Fruit fly (Drosophila melanogaster) whole organism, adult: ENCODE data around the gene CG43077.

Experiments used
- CG11617 ChIP-seq: fragments of 200-800 bp; sonication (Bioruptor generic); optimal IDR thresholded peaks from 2 replicates; lab custom pipeline; 2017; ENCODE audit warnings: mild to moderate bottlenecking, missing biosample characterization, missing genetic modification reagents, missing genetic modification characterization
- CG12768 ChIP-seq: fragments of 200-800 bp; sonication (Bioruptor generic); optimal IDR thresholded peaks from 2 replicates; lab custom pipeline; 2017; ENCODE audit warnings: missing biosample characterization, missing genetic modification characterization, mild to moderate bottlenecking, moderate library complexity, missing genetic modification reagents
- CG14711 ChIP-seq: fragments of 200-800 bp; sonication (Bioruptor generic); optimal IDR thresholded peaks from 2 replicates; lab custom pipeline; 2018; ENCODE audit warnings: missing biosample characterization, mild to moderate bottlenecking, missing genetic modification characterization, moderate library complexity
- CG1620 ChIP-seq: fragments of 200-800 bp; sonication (Bioruptor generic); optimal IDR thresholded peaks from 2 replicates; lab custom pipeline; 2016; ENCODE audit warnings: missing biosample characterization, missing genetic modification characterization
- CG33017 ChIP-seq: fragments of 200-800 bp; sonication (Bioruptor generic); optimal IDR thresholded peaks from 2 replicates; lab custom pipeline; 2018; ENCODE audit warnings: missing biosample characterization, mild to moderate bottlenecking, missing genetic modification characterization, moderate library complexity
- CG5204 ChIP-seq: fragments of 200-800 bp; sonication (Bioruptor generic); optimal IDR thresholded peaks from 2 replicates; lab custom pipeline; 2016; ENCODE audit warnings: missing biosample characterization, missing genetic modification characterization
- CG7045 ChIP-seq: fragments of 200-800 bp; sonication (Bioruptor generic); optimal IDR thresholded peaks from 2 replicates; lab custom pipeline; 2017; ENCODE audit warnings: missing biosample characterization, mild to moderate bottlenecking, missing genetic modification characterization
- CG7101 ChIP-seq: fragments of 200-800 bp; sonication (Bioruptor generic); optimal IDR thresholded peaks from 2 replicates; lab custom pipeline; 2018; ENCODE audit warnings: missing biosample characterization, mild to moderate bottlenecking, missing genetic modification characterization, moderate library complexity
- Clk ChIP-seq: fragments of 200-800 bp; sonication (Bioruptor generic); optimal IDR thresholded peaks from 2 replicates; lab custom pipeline; 2017; ENCODE audit warnings: missing biosample characterization, missing genetic modification characterization
- Crg-1 ChIP-seq: fragments of 200-800 bp; sonication (Bioruptor generic); optimal IDR thresholded peaks from 2 replicates; lab custom pipeline; 2016; ENCODE audit warnings: missing biosample characterization, missing genetic modification characterization
- Hr96 ChIP-seq: fragments of 200-800 bp; sonication (Bioruptor generic); optimal IDR thresholded peaks from 2 replicates; lab custom pipeline; 2016; ENCODE audit warnings: missing biosample characterization, missing genetic modification characterization
- Mnt ChIP-seq: fragments of 200-800 bp; sonication (Bioruptor generic); optimal IDR thresholded peaks from 2 replicates; lab custom pipeline; 2016; ENCODE audit warnings: missing biosample characterization, mild to moderate bottlenecking, missing genetic modification characterization
- bab1 ChIP-seq: fragments of 200-800 bp; sonication (Bioruptor generic); optimal IDR thresholded peaks from 3 replicates; lab custom pipeline; 2019; ENCODE audit warnings: missing biosample characterization, mild to moderate bottlenecking, missing genetic modification characterization, moderate library complexity
- cic ChIP-seq: fragments of 200-800 bp; sonication (Bioruptor generic); optimal IDR thresholded peaks from 2 replicates; lab custom pipeline; 2017; ENCODE audit warnings: missing biosample characterization, mild to moderate bottlenecking, missing genetic modification characterization, moderate library complexity
- cnc ChIP-seq, 2 experiments: fragments of >200 bp; optimal IDR thresholded peaks; 2 replicates each; lab custom pipeline; 2017
- kay ChIP-seq: fragments of 200-800 bp; sonication (Bioruptor generic); peaks from one replicate; lab custom pipeline; 2016; ENCODE audit warnings: missing biosample characterization, missing genetic modification characterization, borderline replicate concordance
- ovo ChIP-seq: fragments of 200-800 bp; sonication (Bioruptor generic); optimal IDR thresholded peaks from 2 replicates; lab custom pipeline; 2016; ENCODE audit warnings: missing biosample characterization, missing genetic modification characterization
- pad ChIP-seq: fragments of 200-800 bp; sonication (Bioruptor generic); optimal IDR thresholded peaks from 3 replicates; lab custom pipeline; 2017; ENCODE audit warnings: missing biosample characterization, missing genetic modification characterization, mild to moderate bottlenecking, moderate library complexity, missing genetic modification reagents
- tj ChIP-seq: fragments of 200-800 bp; sonication (Bioruptor generic); optimal IDR thresholded peaks from 3 replicates; lab custom pipeline; 2017; ENCODE audit warnings: missing biosample characterization, mild to moderate bottlenecking, missing genetic modification characterization, moderate library complexity
- toe ChIP-seq: fragments of 200-800 bp; sonication (Bioruptor generic); optimal IDR thresholded peaks from 2 replicates; lab custom pipeline; 2016; ENCODE audit warnings: missing biosample characterization, missing genetic modification characterization

CG43077 gene

DNA sequence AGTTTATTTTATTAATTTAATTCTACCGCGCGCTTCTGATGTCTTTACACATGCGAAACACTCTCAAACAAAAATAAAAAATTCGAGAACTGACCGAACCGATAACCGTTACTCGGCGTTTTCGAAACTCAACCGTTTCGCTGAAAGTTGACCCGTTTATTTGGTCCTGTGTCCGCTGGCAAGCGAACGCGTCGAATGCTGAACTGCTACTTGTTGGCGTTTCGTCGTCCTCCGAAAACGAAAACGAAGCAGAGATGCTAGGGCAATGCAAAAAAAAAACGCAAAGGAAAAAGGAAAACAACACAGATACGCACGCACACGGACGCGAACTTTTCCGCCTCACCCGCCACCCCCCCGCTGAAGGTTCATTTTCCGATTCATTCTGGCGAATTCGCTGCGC lies 1.7 kb downstream of the CG43077 start, which contains the start of gene CG45002:
Gene CG45002 (minus strand): TSS at position 101 of the 400 bp plus-strand sequence.
- TF ChIP-seq cic (GFP tag; lab: Kevin White, UChicago) (no peak), ovo (GFP tag; lab: Kevin White, UChicago) (no peak), bab1 (GFP tag; lab: Kevin White, UChicago) (no peak), tj (GFP tag; lab: Kevin White, UChicago) (no peak), CG7045 (GFP tag; lab: Kevin White, UChicago) (no peak), Clk (no peak), cnc (optimal IDR thresholded peaks at IDR 0.05; lab: Kevin White, UChicago) (no peak), Crg-1 (GFP tag; lab: Kevin White, UChicago) (no peak)

DNA sequence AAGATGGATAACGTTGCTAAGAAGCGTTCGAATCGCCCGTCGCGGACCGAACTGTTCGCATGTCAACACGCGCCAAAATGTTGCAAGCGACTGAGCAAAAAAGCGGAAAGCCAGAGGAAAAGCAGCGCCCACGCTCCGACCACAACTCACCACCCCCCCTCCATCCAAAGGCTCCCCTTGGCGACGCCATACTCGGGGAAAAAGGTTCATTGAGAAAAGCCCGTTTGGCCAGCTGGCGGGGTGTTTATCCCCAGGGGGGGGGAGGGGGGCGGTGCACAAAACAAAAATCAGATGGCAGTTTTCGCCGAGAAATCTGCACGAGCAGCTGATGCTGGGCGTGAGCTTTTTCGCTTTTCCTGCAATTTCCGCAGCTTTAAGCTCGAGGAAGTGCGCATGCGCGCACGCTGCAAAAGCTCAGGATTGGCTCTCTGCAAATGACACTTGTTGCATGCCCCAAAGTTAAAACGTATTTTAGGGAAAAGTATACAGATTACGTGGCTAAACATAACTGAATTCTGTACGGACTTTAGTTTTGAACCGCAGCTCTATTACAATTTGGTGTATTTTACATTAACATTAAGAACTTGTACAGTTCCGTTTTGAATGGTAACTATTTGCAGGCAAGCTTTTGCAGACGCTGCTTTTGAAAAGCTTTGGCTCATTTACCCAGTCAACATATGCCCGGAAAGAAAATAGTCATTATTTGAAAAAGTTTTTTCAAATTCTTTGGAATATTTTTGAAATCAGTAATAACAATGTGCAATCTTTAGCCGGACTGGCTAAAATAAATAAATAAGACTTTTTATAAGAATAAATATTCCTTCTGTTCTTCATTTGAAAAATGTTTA lies 20.4 kb downstream of the CG43077 start:
- TF ChIP-seq CG7101 (tag; lab: Kevin White, UChicago) (no peak), bab1 (GFP tag; lab: Kevin White, UChicago) (no peak), Crg-1 (GFP tag; lab: Kevin White, UChicago) (no peak), CG14711 (tag; lab: Kevin White, UChicago) (no peak), toe (GFP tag; lab: Kevin White, UChicago) (no peak), CG33017 (tag; lab: Kevin White, UChicago) (no peak), tj (GFP tag; lab: Kevin White, UChicago) (no peak), pad (GFP tag; lab: Kevin White, UChicago) (no peak), CG11617 (GFP tag; lab: Kevin White, UChicago) (no peak), Clk (no peak), CG12768 (GFP tag; lab: Kevin White, UChicago) (no peak), CG5204 (GFP tag; lab: Kevin White, UChicago) (no peak), cnc (optimal IDR thresholded peaks at IDR 0.05; lab: Kevin White, UChicago) (no peak), Mnt (no peak), ovo (GFP tag; lab: Kevin White, UChicago) (no peak), Hr96 (GFP tag; lab: Kevin White, UChicago) (no peak), CG7045 (GFP tag; lab: Kevin White, UChicago) (no peak), kay (GFP tag; lab: Kevin White, UChicago) (no peak), CG1620 (no peak), cic (GFP tag; lab: Kevin White, UChicago) (no peak)

DNA sequence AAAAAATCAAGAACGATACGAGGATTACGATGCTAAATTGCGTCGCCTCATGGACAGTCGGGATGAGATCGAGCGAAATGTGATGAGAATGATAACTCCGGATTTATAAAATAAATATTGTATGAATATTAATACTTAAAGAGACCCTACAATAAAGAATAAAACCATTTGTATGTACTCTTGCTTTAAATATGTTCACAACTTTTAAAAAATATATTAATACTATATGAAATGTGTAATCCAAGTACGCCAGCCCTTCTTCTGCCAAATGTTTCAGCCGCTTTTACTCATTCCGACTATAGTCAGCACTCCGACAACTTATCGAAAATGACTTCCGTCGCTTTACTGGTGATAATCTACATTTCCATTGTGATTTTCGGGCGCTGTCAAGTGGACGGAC lies 45.1 kb downstream of the CG43077 start, which contains the start of gene CG43997:
Gene CG43997 (plus strand): TSS at position 301 of the 400 bp plus-strand sequence.
- TF ChIP-seq toe (GFP tag; lab: Kevin White, UChicago) (no peak), Crg-1 (GFP tag; lab: Kevin White, UChicago) (no peak), tj (GFP tag; lab: Kevin White, UChicago) (no peak), CG33017 (tag; lab: Kevin White, UChicago) (no peak), CG1620 (no peak), pad (GFP tag; lab: Kevin White, UChicago) (no peak), Clk (no peak), Mnt (no peak), bab1 (GFP tag; lab: Kevin White, UChicago) (no peak), cic (GFP tag; lab: Kevin White, UChicago) (no peak)

DNA sequence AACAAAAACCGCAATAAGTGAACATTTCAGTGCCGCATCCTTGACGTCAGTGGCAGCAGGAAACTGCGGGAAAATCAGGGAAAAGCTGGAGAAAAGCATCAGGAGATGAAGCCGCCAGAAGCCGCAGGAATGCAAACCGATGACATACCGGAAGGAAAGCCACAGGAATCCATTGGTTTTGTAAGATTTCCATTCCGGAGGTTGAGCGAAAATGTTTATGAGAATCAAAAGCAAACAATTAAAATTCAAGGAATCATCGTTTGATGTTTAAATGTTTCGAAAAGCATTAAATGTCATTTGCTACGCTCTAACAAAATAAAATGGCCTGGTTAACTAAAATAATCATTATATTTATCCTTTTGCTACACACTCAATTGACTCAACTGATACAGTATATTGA lies 46.3 kb downstream of the CG43077 start, which contains the start of gene CG43996:
Gene CG43996 (plus strand): TSS at position 301 of the 400 bp plus-strand sequence.
- TF ChIP-seq kay (GFP tag; lab: Kevin White, UChicago) = no peak
- TF ChIP-seq CG33017 (tag; lab: Kevin White, UChicago) = no peak
- no peak for TF ChIP-seq CG7045 (GFP tag; lab: Kevin White, UChicago)
- no peak for TF ChIP-seq Clk
- no peak for TF ChIP-seq pad (GFP tag; lab: Kevin White, UChicago)
- no peak for TF ChIP-seq cnc (optimal IDR thresholded peaks at IDR 0.05; lab: Kevin White, UChicago)
- TF ChIP-seq bab1 (GFP tag; lab: Kevin White, UChicago) = no peak
- TF ChIP-seq CG5204 (GFP tag; lab: Kevin White, UChicago) = no peak
- TF ChIP-seq CG14711 (tag; lab: Kevin White, UChicago) = no peak
- TF ChIP-seq tj (GFP tag; lab: Kevin White, UChicago) = no peak
- no peak for TF ChIP-seq CG7101 (tag; lab: Kevin White, UChicago)
- TF ChIP-seq CG12768 (GFP tag; lab: Kevin White, UChicago) = no peak
- TF ChIP-seq Mnt = no peak

DNA sequence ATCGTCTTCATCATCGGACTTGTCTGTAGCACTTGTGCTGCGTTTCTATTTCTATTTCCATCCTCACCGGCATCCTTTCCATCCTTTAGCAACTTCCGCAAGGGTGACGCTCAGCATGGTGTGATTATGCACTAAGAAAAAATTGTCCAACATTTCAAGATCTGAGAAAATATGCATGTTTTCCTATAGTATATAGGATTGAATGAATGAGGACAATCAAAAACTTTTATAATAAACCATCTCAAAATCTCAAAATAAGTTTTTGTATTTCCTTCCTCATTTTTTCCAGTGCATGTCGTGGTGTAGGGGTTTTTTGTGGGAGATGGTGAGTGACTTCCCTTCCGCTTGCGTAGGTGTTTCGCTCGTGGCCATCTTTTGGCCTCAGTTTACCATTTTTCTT lies 46.9 kb downstream of the CG43077 start:
- peak; percentile 11 for TF ChIP-seq CG5204 (GFP tag; lab: Kevin White, UChicago)
- TF ChIP-seq tj (GFP tag; lab: Kevin White, UChicago) = no peak
